Worm (Caenorhabditis elegans) whole organism, late embryonic: ENCODE measurements around the gene C34D10.5.

Experiments used
- K02D7.2 ChIP-seq: sonication (generic microtip); optimal IDR thresholded peaks from 2 replicates; lab custom pipeline; 2017; ENCODE audit warnings: mild to moderate bottlenecking, missing genetic modification characterization, missing compliant biosample characterization
- ama-1 ChIP-seq: fragments of 150-350 bp; optimal IDR thresholded peaks from 2 replicates; lab custom pipeline; 2014
- ceh-31 ChIP-seq: sonication (generic microtip); optimal IDR thresholded peaks from 2 replicates; lab custom pipeline; 2016; ENCODE audit warnings: missing genetic modification characterization, missing compliant biosample characterization
- ceh-9 ChIP-seq: sonication (generic microtip); optimal IDR thresholded peaks from 2 replicates; lab custom pipeline; 2016; ENCODE audit warnings: mild to moderate bottlenecking, missing genetic modification characterization, inconsistent platforms, missing compliant biosample characterization
- che-1 ChIP-seq: sonication (generic microtip); optimal IDR thresholded peaks from 2 replicates; lab custom pipeline; 2016; ENCODE audit warnings: mild to moderate bottlenecking, missing genetic modification characterization, missing compliant biosample characterization
- elt-2 ChIP-seq: sonication (generic microtip); optimal IDR thresholded peaks from 2 replicates; lab custom pipeline; 2016; ENCODE audit warnings: missing genetic modification reagents, missing genetic modification characterization, missing compliant biosample characterization
- fkh-10 ChIP-seq: fragments of 150-350 bp; optimal IDR thresholded peaks from 2 replicates; lab custom pipeline; 2014; ENCODE audit warnings: missing biosample characterization, missing genetic modification reagents, missing genetic modification characterization
- hlh-15 ChIP-seq: sonication (generic microtip); optimal IDR thresholded peaks from 2 replicates; lab custom pipeline; 2016; ENCODE audit warnings: missing genetic modification characterization, missing compliant biosample characterization
- hlh-6 ChIP-seq: sonication (generic microtip); optimal IDR thresholded peaks from 2 replicates; lab custom pipeline; 2016; ENCODE audit warnings: missing genotype, missing genetic modification characterization, missing compliant biosample characterization
- hlh-8 ChIP-seq: sonication (generic microtip); optimal IDR thresholded peaks from 2 replicates; lab custom pipeline; 2016; ENCODE audit warnings: missing genotype, missing genetic modification characterization, missing compliant biosample characterization
- nhr-11 ChIP-seq: fragments of 150-350 bp; optimal IDR thresholded peaks from 2 replicates; lab custom pipeline; 2014; ENCODE audit warnings: missing biosample characterization, missing genetic modification characterization
- pros-1 ChIP-seq: fragments of 150-350 bp; optimal IDR thresholded peaks from 2 replicates; lab custom pipeline; 2014; ENCODE audit warnings: missing biosample characterization, missing genetic modification reagents, missing genetic modification characterization
- sox-4 ChIP-seq: sonication (generic microtip); optimal IDR thresholded peaks from 2 replicates; lab custom pipeline; 2017; ENCODE audit warnings: mild to moderate bottlenecking, missing genetic modification characterization, inconsistent platforms, missing compliant biosample characterization
- zip-5 ChIP-seq: sonication (generic microtip); optimal IDR thresholded peaks from 2 replicates; lab custom pipeline; 2016; ENCODE audit warnings: missing genetic modification characterization, missing compliant biosample characterization

DNA sequence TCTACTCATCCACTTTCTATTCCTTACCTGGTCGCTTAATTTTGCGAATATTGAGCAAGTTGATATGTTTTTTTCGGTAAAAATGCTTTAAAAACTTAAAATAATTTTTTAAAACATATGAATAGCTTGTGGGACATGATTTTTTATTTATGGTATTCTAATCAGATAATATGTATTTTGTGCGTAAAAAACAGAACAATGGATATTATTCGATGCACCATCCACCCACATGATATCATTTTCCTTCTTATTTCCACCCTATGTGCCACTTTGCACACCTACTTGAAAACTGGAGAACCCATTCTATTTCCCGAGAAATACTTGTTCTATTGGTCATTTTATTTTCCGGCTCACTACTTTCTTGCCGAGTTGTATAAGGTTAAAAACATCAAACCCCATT lies 49.4 kb downstream of the C34D10.5 start, which contains the start of gene C18A11.2:
- no peak for TF ChIP-seq elt-2
- no peak for TF ChIP-seq hlh-6 (tag; lab: Kevin White, UChicago)
- no peak for TF ChIP-seq K02D7.2
- TF ChIP-seq sox-4 (tag; lab: Kevin White, UChicago), result no peak
- no peak for TF ChIP-seq ceh-9 (tag; lab: Kevin White, UChicago)
- no peak for TF ChIP-seq ama-1 (lab: Kevin White, UChicago)
- TF ChIP-seq hlh-8 (tag; lab: Kevin White, UChicago), result no peak
- no peak for TF ChIP-seq ceh-31
- TF ChIP-seq zip-5 (tag; lab: Kevin White, UChicago), result no peak
- no peak for TF ChIP-seq fkh-10 (GFP tag; lab: Kevin White, UChicago)
- TF ChIP-seq che-1 (tag; lab: Kevin White, UChicago), result no peak
- TF ChIP-seq pros-1 (tag; lab: Kevin White, UChicago), result no peak
- no peak for TF ChIP-seq nhr-11 (tag; lab: Kevin White, UChicago)
- no peak for TF ChIP-seq hlh-15 (tag; lab: Kevin White, UChicago)
